Fruit fly (Drosophila melanogaster) Kc167 (cell line): ENCODE measurements around the gene Mocs2A.

Experiments used
- Myc ChIP-seq: fragments of >200 bp; optimal IDR thresholded peaks from 2 replicates; lab custom pipeline; 2017; ENCODE audit warnings: missing external identifiers
- Sin3A ChIP-seq: fragments of >200 bp; optimal IDR thresholded peaks from 2 replicates; lab custom pipeline; 2018; ENCODE audit warnings: missing external identifiers
- ttk ChIP-seq: sonication (Bioruptor generic); optimal IDR thresholded peaks from 2 replicates; lab custom pipeline; 2017; ENCODE audit warnings: missing external identifiers

- no peak for TF ChIP-seq Myc (lab: Kevin White, UChicago)
- TF ChIP-seq Sin3A (lab: Kevin White, UChicago): no peak
- no peak for TF ChIP-seq ttk (lab: Kevin White, UChicago)
Observed at dm6 chr3R:25174244-25174643, 47.1 kb upstream of the Mocs2A start.
